Worm (Caenorhabditis elegans): ENCODE results near the gene lsm-1.
A peak's percentile ranks its signal among the peaks of the same experiment; 100 is the strongest.

DNA sequence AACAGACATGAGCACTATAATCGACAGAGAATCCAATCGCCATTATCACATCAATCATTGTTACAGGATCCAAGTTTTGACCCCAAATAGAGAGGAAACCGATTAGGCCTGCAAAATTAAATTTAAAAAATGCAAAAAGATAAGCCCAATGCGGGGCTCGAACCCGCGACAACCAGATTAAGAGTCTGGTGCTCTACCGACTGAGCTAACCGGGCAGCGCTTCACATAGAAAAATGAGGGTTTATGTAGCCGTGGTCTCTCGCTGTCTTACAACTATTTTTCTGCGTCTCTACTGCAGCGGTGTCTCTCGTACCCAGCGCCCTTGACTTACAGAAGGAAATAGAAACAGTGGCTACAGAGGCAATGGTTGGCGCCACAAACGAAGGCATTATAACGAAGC lies 30.9 kb downstream of the lsm-1 start:
- TF ChIP-seq nhr-25 (tag; optimal IDR thresholded peaks at IDR 0.05) (peak; percentile 42), ceh-9 (tag; optimal IDR thresholded peaks at IDR 0.05) (no peak), unc-62 (GFP tag; optimal IDR thresholded peaks at IDR 0.05) (peak; percentile 11), ama-1 (optimal IDR thresholded peaks at IDR 0.05) (no peak)
